Worm (Caenorhabditis elegans) whole organism, early embryonic: Measurements from ENCODE around the gene dpyd-1.

ENCODE experiments used
- flt-1 ChIP-seq: fragments of 200-800 bp; sonication (Bioruptor generic); IDR thresholded peaks from 2 replicates; pipeline ENCODE4 v1.3.6; 2022; ENCODE audit warnings: missing genetic modification characterization, missing compliant biosample characterization
- pes-1 ChIP-seq: fragments of 200-800 bp; sonication (Bioruptor generic); IDR thresholded peaks from 2 replicates; pipeline ENCODE4 v1.3.6; 2022; ENCODE audit warnings: missing genetic modification reagents, missing genetic modification characterization, missing compliant biosample characterization
- tra-4 ChIP-seq: sonication (generic microtip); optimal IDR thresholded peaks from 2 replicates; lab custom pipeline; 2017; ENCODE audit warnings: missing genetic modification characterization, missing compliant biosample characterization

DNA sequence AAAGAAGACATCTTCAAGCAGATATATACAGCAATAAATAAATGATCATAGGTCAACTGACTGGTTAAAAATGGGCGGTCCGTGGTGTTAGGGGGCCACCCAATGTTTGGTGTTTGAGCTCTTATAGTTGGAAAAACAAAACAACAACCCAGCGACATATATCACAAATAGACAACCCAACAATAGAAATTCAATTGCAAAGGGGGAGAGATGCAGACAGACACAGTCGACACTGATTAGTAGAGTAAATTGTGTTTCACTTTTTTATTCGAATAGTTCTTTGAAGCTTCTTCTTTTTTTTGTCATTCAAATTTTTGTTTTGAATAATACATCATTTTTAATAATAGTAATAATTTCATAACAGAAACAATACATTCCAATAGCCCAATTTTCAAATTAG is 47.8 kb downstream of the dpyd-1 start:
- TF ChIP-seq pes-1 (GFP tag; lab: Robert Waterston, UW), result no peak
- no peak for TF ChIP-seq flt-1 (GFP tag; lab: Robert Waterston, UW)
- TF ChIP-seq tra-4 (tag; lab: Kevin White, UChicago), result no peak
